Worm (Caenorhabditis elegans) whole organism, L1 larva: ENCODE measurements around the gene Y17G7B.23.

Experiments used
- C04F5.9 ChIP-seq: sonication (generic microtip); optimal IDR thresholded peaks from 2 replicates; lab custom pipeline; 2016; ENCODE audit warnings: missing genetic modification characterization, missing compliant biosample characterization
- C34B4.2 ChIP-seq: sonication (generic microtip); optimal IDR thresholded peaks from 2 replicates; lab custom pipeline; 2017; ENCODE audit warnings: mild to moderate bottlenecking, missing genetic modification characterization, missing compliant biosample characterization
- aha-1 ChIP-seq: fragments of 150-350 bp; optimal IDR thresholded peaks from 2 replicates; lab custom pipeline; 2014; ENCODE audit warnings: missing biosample characterization, missing genetic modification characterization
- alr-1 ChIP-seq: fragments of 200-800 bp; sonication (Bioruptor generic); optimal IDR thresholded peaks from 2 replicates; lab custom pipeline; 2018; ENCODE audit warnings: borderline replicate concordance, mild to moderate bottlenecking, missing genetic modification characterization, missing compliant biosample characterization
- ama-1 ChIP-seq: fragments of 150-350 bp; optimal IDR thresholded peaks from 2 replicates; lab custom pipeline; 2014
- blmp-1 ChIP-seq: fragments of 150-350 bp; optimal IDR thresholded peaks from 2 replicates; lab custom pipeline; 2014; ENCODE audit warnings: missing biosample characterization, missing genetic modification characterization
- ceh-8 ChIP-seq: fragments of 200-800 bp; sonication (Bioruptor generic); optimal IDR thresholded peaks from 2 replicates; lab custom pipeline; 2018; ENCODE audit warnings: mild to moderate bottlenecking, missing genetic modification characterization, moderate library complexity, missing compliant biosample characterization
- ceh-82 ChIP-seq, 3 experiments: fragments of 150-350 bp in 1 of 3; sonication (generic microtip) in 2 of 3; optimal IDR thresholded peaks; 2 replicates each; lab custom pipeline; 2014 to 2017; ENCODE audit warnings: missing biosample characterization in 3 of 3, missing genetic modification characterization in 3 of 3
- ceh-90 ChIP-seq: sonication (generic microtip); optimal IDR thresholded peaks from 2 replicates; lab custom pipeline; 2016; ENCODE audit warnings: missing genetic modification characterization, missing compliant biosample characterization
- dpl-1 ChIP-seq, 3 experiments: fragments of 150-350 bp in 2 of 3; sonication (generic microtip) in 1 of 3; optimal IDR thresholded peaks; 2 replicates each; lab custom pipeline; 2014 to 2017; ENCODE audit warnings: missing biosample characterization in 3 of 3, missing genetic modification characterization in 3 of 3, missing genetic modification reagents in 3 of 3
- efl-1 ChIP-seq, 4 experiments: fragments of 150-350 bp; optimal IDR thresholded peaks in 3 of 4; peaks in 1 of 4; 1 replicate in 1 of 4; 2 replicates in 3 of 4; lab custom pipeline; 2014; ENCODE audit warnings: missing biosample characterization in 2 of 4, missing genetic modification characterization in 2 of 4, missing genetic modification reagents in 2 of 4
- efl-3 ChIP-seq: fragments of 200-800 bp; sonication (Bioruptor generic); optimal IDR thresholded peaks from 2 replicates; lab custom pipeline; 2018; ENCODE audit warnings: mild to moderate bottlenecking, missing genetic modification characterization, missing compliant biosample characterization
- egl-13 ChIP-seq: sonication (generic microtip); optimal IDR thresholded peaks from 2 replicates; lab custom pipeline; 2016; ENCODE audit warnings: missing genotype, missing genetic modification reagents, missing genetic modification characterization, missing compliant biosample characterization
- fkh-10 ChIP-seq: sonication (generic microtip); optimal IDR thresholded peaks from 2 replicates; lab custom pipeline; 2017; ENCODE audit warnings: missing biosample characterization, missing genetic modification reagents, missing genetic modification characterization
- fkh-4 ChIP-seq: sonication (generic microtip); optimal IDR thresholded peaks from 2 replicates; lab custom pipeline; 2016; ENCODE audit warnings: missing compliant biosample characterization, missing genetic modification characterization, borderline replicate concordance
- grh-1 ChIP-seq: fragments of 200-800 bp; sonication (Bioruptor generic); IDR thresholded peaks from 2 replicates; pipeline ENCODE4 v1.3.6; 2022; ENCODE audit warnings: missing genetic modification reagents, missing genetic modification characterization, missing compliant biosample characterization
- hlh-17 ChIP-seq: fragments of 200-800 bp; sonication (Bioruptor generic); optimal IDR thresholded peaks from 2 replicates; lab custom pipeline; 2018; ENCODE audit warnings: missing genetic modification characterization, mild to moderate bottlenecking, missing compliant biosample characterization, moderate library complexity, borderline replicate concordance
- hlh-4 ChIP-seq: sonication (generic microtip); optimal IDR thresholded peaks from 2 replicates; lab custom pipeline; 2016; ENCODE audit warnings: mild to moderate bottlenecking, missing genetic modification characterization, missing compliant biosample characterization
- lin-13 ChIP-seq: fragments of 150-350 bp; optimal IDR thresholded peaks from 2 replicates; lab custom pipeline; 2014; ENCODE audit warnings: missing biosample characterization, missing genetic modification reagents, missing genetic modification characterization
- lin-35 ChIP-seq, 2 experiments: fragments of 150-350 bp; optimal IDR thresholded peaks; 2 replicates each; lab custom pipeline; 2014; ENCODE audit warnings: missing biosample characterization in 2 of 2, missing genetic modification characterization in 2 of 2, missing genetic modification reagents in 2 of 2
- lir-3 ChIP-seq: sonication (generic microtip); optimal IDR thresholded peaks from 2 replicates; lab custom pipeline; 2016; ENCODE audit warnings: mild to moderate bottlenecking, missing genetic modification characterization, moderate library complexity, missing compliant biosample characterization; ENCODE audit not compliant: poor library complexity
- mab-9 ChIP-seq: fragments of 200-800 bp; sonication (Bioruptor generic); IDR thresholded peaks from 2 replicates; pipeline ENCODE4 v1.3.6; 2022; ENCODE audit warnings: missing genetic modification reagents, missing genetic modification characterization, missing compliant biosample characterization
- nhr-12 ChIP-seq: sonication (generic microtip); optimal IDR thresholded peaks from 2 replicates; lab custom pipeline; 2017; ENCODE audit warnings: missing biosample characterization, missing genetic modification characterization
- nhr-19 ChIP-seq: fragments of 200-800 bp; sonication (Bioruptor generic); conservative IDR thresholded peaks from 2 replicates; pipeline ENCODE4 v1.3.6; 2022; ENCODE audit warnings: missing genetic modification characterization, missing compliant biosample characterization
- nhr-47 ChIP-seq: sonication (generic microtip); optimal IDR thresholded peaks from 2 replicates; lab custom pipeline; 2016; ENCODE audit warnings: mild to moderate bottlenecking, missing genetic modification characterization, moderate library complexity, missing compliant biosample characterization
- nhr-77 ChIP-seq: fragments of 150-350 bp; optimal IDR thresholded peaks from 2 replicates; lab custom pipeline; 2014; ENCODE audit warnings: missing biosample characterization, missing genetic modification characterization
- nhr-85 ChIP-seq: sonication (generic microtip); peaks from one replicate; lab custom pipeline; 2016; ENCODE audit warnings: missing genetic modification characterization, inconsistent platforms, missing compliant biosample characterization
- nhr-90 ChIP-seq: sonication (generic microtip); optimal IDR thresholded peaks from 2 replicates; lab custom pipeline; 2016; ENCODE audit warnings: mild to moderate bottlenecking, missing genetic modification characterization, missing compliant biosample characterization; ENCODE audit not compliant: poor library complexity
- pqm-1 ChIP-seq: sonication (generic microtip); optimal IDR thresholded peaks from 3 replicates; lab custom pipeline; 2017; ENCODE audit warnings: missing biosample characterization, missing genetic modification characterization
- skn-1 ChIP-seq: fragments of 150-350 bp; optimal IDR thresholded peaks from 2 replicates; lab custom pipeline; 2014; ENCODE audit warnings: missing biosample characterization, missing genetic modification characterization
- snpc-4 ChIP-seq: fragments of 150-350 bp; optimal IDR thresholded peaks from 2 replicates; lab custom pipeline; 2014; ENCODE audit warnings: missing biosample characterization, missing genetic modification characterization
- sox-4 ChIP-seq: sonication (generic microtip); optimal IDR thresholded peaks from 2 replicates; lab custom pipeline; 2016; ENCODE audit warnings: missing genetic modification characterization, missing compliant biosample characterization
- sup-37 ChIP-seq: fragments of 200-800 bp; sonication (Bioruptor generic); optimal IDR thresholded peaks from 2 replicates; lab custom pipeline; 2018; ENCODE audit warnings: mild to moderate bottlenecking, missing genetic modification characterization, missing compliant biosample characterization
- swsn-7 ChIP-seq: sonication (generic microtip); optimal IDR thresholded peaks from 2 replicates; lab custom pipeline; 2016; ENCODE audit warnings: missing genetic modification characterization, missing compliant biosample characterization
- tbx-2 ChIP-seq: sonication (generic microtip); optimal IDR thresholded peaks from 2 replicates; lab custom pipeline; 2016; ENCODE audit warnings: missing genetic modification characterization, missing compliant biosample characterization
- tlp-1 ChIP-seq: fragments of 150-350 bp; optimal IDR thresholded peaks from 2 replicates; lab custom pipeline; 2014; ENCODE audit warnings: missing biosample characterization, missing genetic modification characterization
- unc-86 ChIP-seq: sonication (generic microtip); optimal IDR thresholded peaks from 2 replicates; lab custom pipeline; 2016; ENCODE audit warnings: missing genetic modification characterization, missing compliant biosample characterization
- unc-98 ChIP-seq: fragments of 200-800 bp; sonication (Bioruptor generic); IDR thresholded peaks from 2 replicates; pipeline ENCODE4 v1.3.6; 2022; ENCODE audit warnings: missing genetic modification characterization, missing compliant biosample characterization
- vab-15 ChIP-seq: sonication (generic microtip); optimal IDR thresholded peaks from 2 replicates; lab custom pipeline; 2017; ENCODE audit warnings: missing genotype, mild to moderate bottlenecking, missing genetic modification characterization, missing compliant biosample characterization
- xbp-1 ChIP-seq: sonication (generic microtip); optimal IDR thresholded peaks from 2 replicates; lab custom pipeline; 2016; ENCODE audit warnings: missing genetic modification characterization, missing compliant biosample characterization
- ztf-4 ChIP-seq: fragments of 150-350 bp; optimal IDR thresholded peaks from 2 replicates; lab custom pipeline; 2014; ENCODE audit warnings: missing biosample characterization, missing genetic modification characterization

The Y17G7B.23 gene

ce11 chrII:11974048-11974995, 24.7 kb upstream of the Y17G7B.23 start (continued):
- TF ChIP-seq hlh-4 (no peak), ama-1 (lab: Kevin White, UChicago) (peak; percentile 66), sup-37 (GFP tag; lab: Kevin White, UChicago) (no peak), hlh-17 (GFP tag; lab: Kevin White, UChicago) (peak; percentile 80), nhr-19 (GFP tag; lab: Robert Waterston, UW) (0 out of 2 replicates have a peak, but pooled peaks have one; percentile 53), aha-1 (tag; lab: Kevin White, UChicago) (no peak), swsn-7 (tag; lab: Kevin White, UChicago) (peak; percentile 30), nhr-12 (tag; lab: Kevin White, UChicago) (peak; percentile 24), ztf-4 (peak; percentile 67), lin-13 (peak; percentile 22), pqm-1 (tag; lab: Kevin White, UChicago) (no peak), blmp-1 (tag; lab: Kevin White, UChicago) (no peak), fkh-4 (tag; lab: Kevin White, UChicago) (no peak), tlp-1 (tag; lab: Kevin White, UChicago) (no peak), lin-35 (GFP tag; optimal IDR thresholded peaks at IDR 0.05; lab: Kevin White, UChicago) (peak in 1 of 2 experiments; percentile 43), alr-1 (tag; lab: Kevin White, UChicago) (no peak), nhr-77 (tag; lab: Kevin White, UChicago) (no peak), C04F5.9 (tag; lab: Kevin White, UChicago) (no peak), xbp-1 (peak; percentile 4), sox-4 (tag; lab: Kevin White, UChicago) (no peak), C34B4.2 (tag; lab: Kevin White, UChicago) (peak; percentile 24)

ce11 chrII:11976727-11977259, 22.2 kb upstream of the Y17G7B.23 start:
- TF ChIP-seq ceh-82 (tag; optimal IDR thresholded peaks at IDR 0.05; lab: Kevin White, UChicago) (peak in 1 of 3 experiments; percentile 7), alr-1 (tag; lab: Kevin White, UChicago) (no peak), ama-1 (lab: Kevin White, UChicago) (peak; percentile 53)

ce11 chrII:11977363-11977762, 21.6 kb upstream of the Y17G7B.23 start, which contains the start of gene Y17G7B.21:
Gene Y17G7B.21 (minus strand): TSS chrII:11977661.
- no peak for TF ChIP-seq nhr-47 (tag; lab: Kevin White, UChicago)
- no peak for TF ChIP-seq unc-98 (GFP tag; lab: Robert Waterston, UW)
- no peak for TF ChIP-seq snpc-4 (tag; lab: Kevin White, UChicago)
- no peak for TF ChIP-seq vab-15
- TF ChIP-seq lir-3 (tag; lab: Kevin White, UChicago) = no peak
- TF ChIP-seq nhr-77 (tag; lab: Kevin White, UChicago) = peak; percentile 6
- peak; percentile 72 for TF ChIP-seq hlh-17 (GFP tag; lab: Kevin White, UChicago)
- TF ChIP-seq fkh-10 (GFP tag; lab: Kevin White, UChicago) = no peak
- 0 out of 2 replicates have a peak, but pooled peaks have one; percentile 21 for TF ChIP-seq grh-1 (GFP tag; lab: Robert Waterston, UW)
- no peak for TF ChIP-seq ceh-8
- TF ChIP-seq fkh-4 (tag; lab: Kevin White, UChicago) = no peak
- TF ChIP-seq dpl-1 (GFP tag; optimal IDR thresholded peaks at IDR 0.05; lab: Kevin White, UChicago) = no peak
- TF ChIP-seq skn-1 (tag; lab: Kevin White, UChicago) = no peak
- TF ChIP-seq xbp-1 = no peak
- no peak for TF ChIP-seq ztf-4
- no peak for TF ChIP-seq efl-3
- TF ChIP-seq blmp-1 (tag; lab: Kevin White, UChicago) = no peak
- TF ChIP-seq nhr-85 (tag; lab: Kevin White, UChicago) = peak; percentile 82
- no peak for TF ChIP-seq nhr-90 (tag; lab: Kevin White, UChicago)
- no peak for TF ChIP-seq C04F5.9 (tag; lab: Kevin White, UChicago)
- TF ChIP-seq efl-1 (optimal IDR thresholded peaks at IDR 0.05; lab: Kevin White, UChicago) = no peak
- TF ChIP-seq efl-1 (GFP tag; optimal IDR thresholded peaks at IDR 0.05 in 1 of 2; lab: Kevin White, UChicago) = peak in 1 of 2 experiments; percentile 91
- no peak for TF ChIP-seq tbx-2 (tag; lab: Kevin White, UChicago)
- TF ChIP-seq unc-86 (tag; lab: Kevin White, UChicago) = no peak
- peak; percentile 1 for TF ChIP-seq egl-13 (tag; lab: Kevin White, UChicago)
- no peak for TF ChIP-seq mab-9
- no peak for TF ChIP-seq ceh-90 (tag; lab: Kevin White, UChicago)
- no peak for TF ChIP-seq nhr-19 (GFP tag; lab: Robert Waterston, UW)
